Worm (Caenorhabditis elegans) whole organism, L3 larva: ENCODE data around the gene K02F3.12.

Source experiments
- R02D3.7 ChIP-seq: fragments of 150-350 bp; optimal IDR thresholded peaks from 2 replicates; lab custom pipeline; 2014; ENCODE audit warnings: missing biosample characterization, missing genetic modification characterization
- ZK546.5 ChIP-seq: sonication (generic microtip); optimal IDR thresholded peaks from 2 replicates; lab custom pipeline; 2017; ENCODE audit warnings: missing biosample characterization, missing genetic modification characterization
- ama-1 ChIP-seq: fragments of 150-350 bp; optimal IDR thresholded peaks from 2 replicates; lab custom pipeline; 2018
- ceh-16 ChIP-seq: sonication (generic microtip); optimal IDR thresholded peaks from 2 replicates; lab custom pipeline; 2017; ENCODE audit warnings: missing biosample characterization, missing genetic modification characterization
- ceh-28 ChIP-seq: fragments of 150-350 bp; optimal IDR thresholded peaks from 2 replicates; lab custom pipeline; 2014; ENCODE audit warnings: missing biosample characterization, missing genetic modification reagents, missing genetic modification characterization
- daf-12 ChIP-seq: fragments of 150-350 bp; optimal IDR thresholded peaks from 2 replicates; lab custom pipeline; 2014; ENCODE audit warnings: missing biosample characterization, missing genetic modification reagents, missing genetic modification characterization
- egl-5 ChIP-seq: fragments of 150-350 bp; optimal IDR thresholded peaks from 2 replicates; lab custom pipeline; 2017; ENCODE audit warnings: missing biosample characterization, missing genetic modification reagents, missing genetic modification characterization, inconsistent platforms
- elt-2 ChIP-seq: sonication (generic microtip); optimal IDR thresholded peaks from 2 replicates; lab custom pipeline; 2016; ENCODE audit warnings: missing genetic modification reagents, mild to moderate bottlenecking, missing genetic modification characterization, missing compliant biosample characterization
- elt-3 ChIP-seq, 3 experiments: fragments of 150-350 bp in 1 of 3; sonication (generic microtip) in 2 of 3; optimal IDR thresholded peaks; 2 replicates in 2 of 3; 4 replicates in 1 of 3; lab custom pipeline; 2014 to 2017; ENCODE audit warnings: missing biosample characterization in 3 of 3, missing genetic modification characterization in 3 of 3
- eor-1 ChIP-seq, 2 experiments: fragments of 150-350 bp; optimal IDR thresholded peaks; 2 replicates each; lab custom pipeline; 2014 to 2018; ENCODE audit warnings: missing biosample characterization in 2 of 2, missing genetic modification characterization in 2 of 2
- hmg-11 ChIP-seq: sonication (generic microtip); optimal IDR thresholded peaks from 2 replicates; lab custom pipeline; 2016; ENCODE audit warnings: missing genetic modification characterization, missing compliant biosample characterization
- jun-1 ChIP-seq: fragments of 150-350 bp; optimal IDR thresholded peaks from 2 replicates; lab custom pipeline; 2014; ENCODE audit warnings: missing biosample characterization, missing genetic modification reagents, missing genetic modification characterization
- lin-15B ChIP-seq: fragments of 150-350 bp; optimal IDR thresholded peaks from 2 replicates; lab custom pipeline; 2014; ENCODE audit warnings: missing biosample characterization, missing genetic modification characterization
- lin-39 ChIP-seq: fragments of 150-350 bp; optimal IDR thresholded peaks from 2 replicates; lab custom pipeline; 2018; ENCODE audit warnings: missing biosample characterization, missing genetic modification reagents, missing genetic modification characterization
- lsy-12 ChIP-seq: sonication (generic microtip); optimal IDR thresholded peaks from 2 replicates; lab custom pipeline; 2016; ENCODE audit warnings: mild to moderate bottlenecking, missing genetic modification characterization, missing compliant biosample characterization
- nhr-11 ChIP-seq: fragments of 150-350 bp; optimal IDR thresholded peaks from 2 replicates; lab custom pipeline; 2014; ENCODE audit warnings: missing biosample characterization, missing genetic modification characterization
- nhr-23 ChIP-seq: fragments of 150-350 bp; optimal IDR thresholded peaks from 2 replicates; lab custom pipeline; 2014; ENCODE audit warnings: missing biosample characterization, missing genetic modification reagents, missing genetic modification characterization
- nhr-237 ChIP-seq: fragments of 150-350 bp; optimal IDR thresholded peaks from 2 replicates; lab custom pipeline; 2014; ENCODE audit warnings: missing biosample characterization, missing genetic modification characterization
- nhr-25 ChIP-seq: sonication (generic microtip); optimal IDR thresholded peaks from 2 replicates; lab custom pipeline; 2017; ENCODE audit warnings: missing biosample characterization, missing genetic modification characterization
- nhr-28 ChIP-seq: fragments of 150-350 bp; optimal IDR thresholded peaks from 2 replicates; lab custom pipeline; 2014; ENCODE audit warnings: missing biosample characterization, missing genetic modification characterization
- nhr-43 ChIP-seq: sonication (generic microtip); optimal IDR thresholded peaks from 2 replicates; lab custom pipeline; 2016; ENCODE audit warnings: mild to moderate bottlenecking, missing genetic modification characterization, missing compliant biosample characterization; ENCODE audit not compliant: poor library complexity, severe bottlenecking
- nhr-67 ChIP-seq: fragments of 150-350 bp; optimal IDR thresholded peaks from 2 replicates; lab custom pipeline; 2014; ENCODE audit warnings: missing biosample characterization, missing genetic modification characterization
- nhr-76 ChIP-seq: fragments of 150-350 bp; sonication (generic microtip); optimal IDR thresholded peaks from 5 replicates; lab custom pipeline; 2014; ENCODE audit warnings: missing biosample characterization, missing genetic modification characterization
- nhr-77 ChIP-seq: fragments of 150-350 bp; optimal IDR thresholded peaks from 2 replicates; lab custom pipeline; 2014; ENCODE audit warnings: missing biosample characterization, missing genetic modification characterization
- pha-4 ChIP-seq: fragments of 150-350 bp; optimal IDR thresholded peaks from 2 replicates; lab custom pipeline; 2014; ENCODE audit warnings: missing biosample characterization, missing genetic modification reagents, missing genetic modification characterization
- pqm-1 ChIP-seq: fragments of 150-350 bp; optimal IDR thresholded peaks from 2 replicates; lab custom pipeline; 2017; ENCODE audit warnings: missing biosample characterization, missing genetic modification characterization, inconsistent platforms
- skn-1 ChIP-seq: fragments of 150-350 bp; optimal IDR thresholded peaks from 2 replicates; lab custom pipeline; 2014; ENCODE audit warnings: missing biosample characterization, missing genetic modification characterization
- tbx-2 ChIP-seq: sonication (generic microtip); optimal IDR thresholded peaks from 2 replicates; lab custom pipeline; 2016; ENCODE audit warnings: mild to moderate bottlenecking, missing genetic modification characterization, missing compliant biosample characterization
- unc-39 ChIP-seq: sonication (generic microtip); optimal IDR thresholded peaks from 4 replicates; lab custom pipeline; 2017; ENCODE audit warnings: missing biosample characterization, missing genetic modification characterization
- unc-62 ChIP-seq: fragments of 150-350 bp; sonication (generic microtip); optimal IDR thresholded peaks from 4 replicates; lab custom pipeline; 2014; ENCODE audit warnings: missing biosample characterization, missing genetic modification reagents, missing genetic modification characterization
- ztf-11 ChIP-seq: fragments of 150-350 bp; optimal IDR thresholded peaks from 2 replicates; lab custom pipeline; 2014; ENCODE audit warnings: missing biosample characterization, missing genetic modification characterization

K02F3.12 gene

ce11 chrIII:872373-872772 lies 16.0 kb downstream of the K02F3.12 start, which contains the start of the genes T24C4.3 and clc-20:
TSS of gene T24C4.3 (minus strand) at chrIII:872473.
TSS of gene clc-20 (plus strand) at chrIII:872583.
- no peak for TF ChIP-seq egl-5 (tag; lab: Kevin White, UChicago)
- no peak for TF ChIP-seq lin-39 (tag; lab: Kevin White, UChicago)
- TF ChIP-seq ceh-28 (tag; lab: Kevin White, UChicago), result no peak
- no peak for TF ChIP-seq ztf-11 (tag; lab: Kevin White, UChicago)
- no peak for TF ChIP-seq nhr-11
- no peak for TF ChIP-seq elt-2
- TF ChIP-seq pha-4 (tag; lab: Kevin White, UChicago), result no peak
- TF ChIP-seq skn-1 (tag; lab: Kevin White, UChicago), result no peak
- TF ChIP-seq lsy-12, result no peak

DNA sequence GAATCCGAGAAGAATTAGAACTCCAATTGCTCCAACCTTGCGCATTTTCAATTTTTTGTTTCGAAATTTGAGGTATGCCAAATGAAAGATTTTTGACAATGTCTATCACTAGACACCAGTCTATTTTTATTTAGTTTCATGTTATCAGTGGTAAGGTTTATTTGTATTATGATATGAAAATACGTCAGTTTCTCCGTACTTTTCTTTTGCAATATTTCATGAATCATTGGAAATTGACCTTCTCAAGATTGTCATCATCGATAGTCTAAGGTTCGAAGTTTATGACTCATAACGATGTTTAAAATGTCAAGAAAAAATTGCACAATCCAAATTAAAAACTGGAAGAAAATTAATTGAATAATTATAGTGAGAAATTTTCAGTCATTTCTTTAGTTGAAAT lies 17.1 kb downstream of the K02F3.12 start, which contains the start of gene clc-19:
clc-19 (minus strand) TSS at position 135 of the 400 bp plus-strand sequence.
- TF ChIP-seq elt-2 (peak; percentile 30), pqm-1 (tag; lab: Kevin White, UChicago) (peak; percentile 90), tbx-2 (tag; lab: Kevin White, UChicago) (no peak), nhr-77 (no peak)

DNA sequence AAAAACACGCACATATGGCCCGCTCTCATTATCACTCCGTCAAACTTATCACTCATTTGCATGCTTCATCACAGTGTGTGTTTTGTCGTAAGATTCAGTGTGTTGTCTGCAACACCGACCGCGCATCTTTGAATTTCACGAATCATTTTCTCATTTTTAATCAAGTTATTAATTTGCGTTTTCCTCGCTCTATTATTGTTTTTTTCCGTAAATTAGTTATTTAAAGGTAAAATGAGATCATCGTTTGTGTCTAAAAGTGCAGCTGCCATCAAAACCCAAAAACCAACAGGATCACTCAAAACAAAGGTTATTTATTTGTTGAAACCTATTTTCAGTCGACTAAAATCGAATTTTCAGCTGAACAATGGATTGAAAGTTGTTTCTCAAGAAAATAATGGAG lies 23.3 kb downstream of the K02F3.12 start, which contains the start of the genes T24C4.5 and ucr-2.3:
T24C4.5 (minus strand) TSS at position 101 of the 400 bp plus-strand sequence.
ucr-2.3 (plus strand) TSS at position 227 of the 400 bp plus-strand sequence.
- TF ChIP-seq ZK546.5 (tag; lab: Kevin White, UChicago) (no peak), daf-12 (tag; lab: Kevin White, UChicago) (no peak), pha-4 (tag; lab: Kevin White, UChicago) (no peak), skn-1 (tag; lab: Kevin White, UChicago) (no peak), pqm-1 (tag; lab: Kevin White, UChicago) (no peak), nhr-23 (no peak), R02D3.7 (no peak), hmg-11 (tag; lab: Kevin White, UChicago) (no peak), ceh-28 (tag; lab: Kevin White, UChicago) (no peak)

ce11 chrIII:880840-881239 lies 24.5 kb downstream of the K02F3.12 start:
- TF ChIP-seq nhr-237 (tag; lab: Kevin White, UChicago), result no peak
- peak; percentile 8 for TF ChIP-seq nhr-43 (tag; lab: Kevin White, UChicago)
- TF ChIP-seq nhr-76 (tag; lab: Kevin White, UChicago), result no peak
- TF ChIP-seq nhr-28 (tag; lab: Kevin White, UChicago), result no peak
- TF ChIP-seq ceh-28 (tag; lab: Kevin White, UChicago), result no peak
- no peak for TF ChIP-seq jun-1 (tag; lab: Kevin White, UChicago)
- no peak for TF ChIP-seq nhr-67 (tag; lab: Kevin White, UChicago)
- TF ChIP-seq unc-39 (tag; lab: Kevin White, UChicago), result no peak
- TF ChIP-seq elt-3 (tag; optimal IDR thresholded peaks at IDR 0.05; lab: Kevin White, UChicago), result no peak

- TF ChIP-seq nhr-23, result no peak
- TF ChIP-seq nhr-25, result no peak
- TF ChIP-seq nhr-77, result no peak
- no peak for TF ChIP-seq ceh-16
- TF ChIP-seq nhr-67 (tag; lab: Kevin White, UChicago), result no peak
- TF ChIP-seq lin-15B (tag; lab: Kevin White, UChicago), result no peak
- TF ChIP-seq nhr-237 (tag; lab: Kevin White, UChicago), result no peak
- TF ChIP-seq hmg-11 (tag; lab: Kevin White, UChicago), result no peak
- TF ChIP-seq ama-1 (lab: Kevin White, UChicago), result no peak
- no peak for TF ChIP-seq eor-1 (tag; optimal IDR thresholded peaks at IDR 0.05; lab: Kevin White, UChicago)
- no peak for TF ChIP-seq R02D3.7
- TF ChIP-seq egl-5 (tag; lab: Kevin White, UChicago), result no peak
- TF ChIP-seq, all 47 proteins: peak for 0
Measured at ce11 chrIII:881460-881859, 25.1 kb downstream of the K02F3.12 start.

DNA sequence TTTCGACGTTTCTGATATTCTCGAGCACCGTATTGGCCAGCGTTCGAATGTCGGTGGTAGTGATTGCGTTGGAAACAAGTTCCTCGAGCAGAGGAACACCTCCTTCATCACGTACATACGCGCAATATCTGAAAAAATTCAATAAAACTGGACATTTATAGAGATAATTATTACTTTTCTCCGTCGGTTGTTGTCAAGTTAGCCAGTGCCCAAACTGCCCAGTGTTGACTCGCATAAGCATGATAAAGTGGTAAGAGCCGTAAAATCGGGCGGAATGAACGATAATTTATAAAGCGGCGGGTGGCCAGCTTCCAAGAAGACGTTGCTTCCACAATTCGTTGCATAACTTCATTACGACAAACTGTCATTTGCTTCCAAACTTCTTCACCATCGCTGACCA lies 27.2 kb downstream of the K02F3.12 start:
- TF ChIP-seq unc-39 (tag; lab: Kevin White, UChicago) (no peak), unc-62 (GFP tag; lab: Kevin White, UChicago) (no peak)
